Worm (Caenorhabditis elegans) whole organism, L3 larva: ENCODE measurements around the gene F40B5.2.

Source experiments
- ama-1 ChIP-seq: fragments of 150-350 bp; optimal IDR thresholded peaks from 2 replicates; lab custom pipeline; 2018
- ceh-28 ChIP-seq: fragments of 150-350 bp; optimal IDR thresholded peaks from 2 replicates; lab custom pipeline; 2014; ENCODE audit warnings: missing biosample characterization, missing genetic modification reagents, missing genetic modification characterization
- egl-27 ChIP-seq: sonication (generic microtip); optimal IDR thresholded peaks from 4 replicates; lab custom pipeline; 2017; ENCODE audit warnings: missing biosample characterization, missing genetic modification reagents, missing genetic modification characterization
- elt-1 ChIP-seq: fragments of 150-350 bp; optimal IDR thresholded peaks from 2 replicates; lab custom pipeline; 2014; ENCODE audit warnings: missing biosample characterization, missing genetic modification characterization
- fos-1 ChIP-seq: fragments of 150-350 bp; optimal IDR thresholded peaks from 2 replicates; lab custom pipeline; 2014; ENCODE audit warnings: missing biosample characterization, missing genetic modification characterization
- lin-15B ChIP-seq: fragments of 150-350 bp; optimal IDR thresholded peaks from 2 replicates; lab custom pipeline; 2014; ENCODE audit warnings: missing biosample characterization, missing genetic modification characterization
- nhr-11 ChIP-seq: fragments of 150-350 bp; optimal IDR thresholded peaks from 2 replicates; lab custom pipeline; 2014; ENCODE audit warnings: missing biosample characterization, missing genetic modification characterization
- nhr-12 ChIP-seq: fragments of 150-350 bp; optimal IDR thresholded peaks from 2 replicates; lab custom pipeline; 2014; ENCODE audit warnings: missing biosample characterization, missing genetic modification characterization
- nhr-237 ChIP-seq: fragments of 150-350 bp; optimal IDR thresholded peaks from 2 replicates; lab custom pipeline; 2014; ENCODE audit warnings: missing biosample characterization, missing genetic modification characterization
- nhr-28 ChIP-seq: fragments of 150-350 bp; optimal IDR thresholded peaks from 2 replicates; lab custom pipeline; 2014; ENCODE audit warnings: missing biosample characterization, missing genetic modification characterization
- nhr-77 ChIP-seq: fragments of 150-350 bp; optimal IDR thresholded peaks from 2 replicates; lab custom pipeline; 2014; ENCODE audit warnings: missing biosample characterization, missing genetic modification characterization
- pqm-1 ChIP-seq: fragments of 150-350 bp; optimal IDR thresholded peaks from 2 replicates; lab custom pipeline; 2017; ENCODE audit warnings: missing biosample characterization, missing genetic modification characterization, inconsistent platforms
- snpc-4 ChIP-seq: fragments of 150-350 bp; optimal IDR thresholded peaks from 2 replicates; lab custom pipeline; 2014; ENCODE audit warnings: missing biosample characterization, missing genetic modification characterization
- unc-39 ChIP-seq: sonication (generic microtip); optimal IDR thresholded peaks from 4 replicates; lab custom pipeline; 2017; ENCODE audit warnings: missing biosample characterization, missing genetic modification characterization

- TF ChIP-seq nhr-11 (tag; lab: Kevin White, UChicago) (peak; percentile 46), unc-39 (tag; lab: Kevin White, UChicago) (no peak), elt-1 (tag; lab: Kevin White, UChicago) (peak; percentile 10), nhr-12 (tag; lab: Kevin White, UChicago) (no peak), snpc-4 (tag; lab: Kevin White, UChicago) (no peak), ceh-28 (tag; lab: Kevin White, UChicago) (peak; percentile 71), nhr-28 (tag; lab: Kevin White, UChicago) (no peak), fos-1 (tag; lab: Kevin White, UChicago) (peak; percentile 26), lin-15B (peak; percentile 50), nhr-77 (tag; lab: Kevin White, UChicago) (peak; percentile 79), egl-27 (tag; lab: Kevin White, UChicago) (peak; percentile 61), pqm-1 (tag; lab: Kevin White, UChicago) (peak; percentile 47), nhr-237 (tag; lab: Kevin White, UChicago) (no peak), ama-1 (lab: Kevin White, UChicago) (peak; percentile 20)
Measured at ce11 chrX:8404308-8405085, 36.8 kb downstream of the F40B5.2 start.
